Fruit fly (Drosophila melanogaster): ENCODE data around the gene HGTX.

dm6 chr3L:14618942-14619341, 19.6 kb upstream of the HGTX start:
- no peak for TF ChIP-seq EcR (GFP tag; optimal IDR thresholded peaks at IDR 0.05)
- TF ChIP-seq CG8159 (tag; optimal IDR thresholded peaks at IDR 0.05): no peak
- TF ChIP-seq CG13204 (GFP tag; optimal IDR thresholded peaks at IDR 0.05): no peak
- TF ChIP-seq Pif1B (GFP tag; optimal IDR thresholded peaks at IDR 0.05): no peak
- no peak for TF ChIP-seq Snoo (tag; optimal IDR thresholded peaks at IDR 0.05)
- TF ChIP-seq CG12605 (GFP tag; IDR thresholded peaks at IDR 0.05): no peak
- no peak for TF ChIP-seq gl (tag; optimal IDR thresholded peaks at IDR 0.05)
